Worm (Caenorhabditis elegans) whole organism, young adult: ENCODE results near the gene W02B3.3.

Experiments
- C17E4.6 ChIP-seq: fragments of 200-800 bp; sonication (Bioruptor generic); IDR thresholded peaks from 2 replicates; pipeline ENCODE4 v1.3.6; 2022; ENCODE audit warnings: missing genetic modification reagents, missing genetic modification characterization, missing compliant biosample characterization
- F10E7.11 ChIP-seq: sonication (generic microtip); optimal IDR thresholded peaks from 2 replicates; lab custom pipeline; 2017; ENCODE audit warnings: mild to moderate bottlenecking, missing genetic modification characterization, moderate library complexity, missing compliant biosample characterization
- F22D6.2 ChIP-seq: sonication (generic microtip); optimal IDR thresholded peaks from 2 replicates; lab custom pipeline; 2016; ENCODE audit warnings: mild to moderate bottlenecking, missing genetic modification characterization, missing compliant biosample characterization
- F23B12.7 ChIP-seq: sonication (generic microtip); optimal IDR thresholded peaks from 2 replicates; lab custom pipeline; 2017; ENCODE audit warnings: missing genetic modification characterization, mild to moderate bottlenecking, missing compliant biosample characterization, antibody characterized with exemption, moderate library complexity; ENCODE audit not compliant: insufficient read depth
- F33H1.4 ChIP-seq: fragments of 200-800 bp; sonication (Bioruptor generic); IDR thresholded peaks from 2 replicates; pipeline ENCODE4 v1.3.6; 2022; ENCODE audit warnings: missing genetic modification reagents, missing genetic modification characterization, missing compliant biosample characterization
- F39B2.1 ChIP-seq: fragments of 200-800 bp; sonication (Bioruptor generic); IDR thresholded peaks from 2 replicates; pipeline ENCODE4 v1.3.6; 2022; ENCODE audit warnings: missing genetic modification reagents, missing genetic modification characterization, missing compliant biosample characterization
- F57A8.1 ChIP-seq: fragments of 200-800 bp; sonication (Bioruptor generic); optimal IDR thresholded peaks from 2 replicates; lab custom pipeline; 2018; ENCODE audit warnings: mild to moderate bottlenecking, missing genetic modification characterization, moderate library complexity, missing compliant biosample characterization
- K12H6.12 ChIP-seq: fragments of 200-800 bp; sonication (Bioruptor generic); optimal IDR thresholded peaks from 2 replicates; lab custom pipeline; 2018; ENCODE audit warnings: mild to moderate bottlenecking, missing genetic modification characterization, missing compliant biosample characterization
- T07F8.4 ChIP-seq: sonication (generic microtip); optimal IDR thresholded peaks from 2 replicates; lab custom pipeline; 2016; ENCODE audit warnings: mild to moderate bottlenecking, missing genetic modification characterization, moderate library complexity, missing compliant biosample characterization
- T26A5.8 ChIP-seq: sonication (generic microtip); optimal IDR thresholded peaks from 2 replicates; lab custom pipeline; 2016; ENCODE audit warnings: missing genetic modification characterization, missing compliant biosample characterization
- Y53G8AR.9 ChIP-seq: fragments of 200-800 bp; sonication (Bioruptor generic); conservative IDR thresholded peaks from 2 replicates; pipeline ENCODE4 v1.3.6; 2022; ENCODE audit warnings: missing genetic modification reagents, missing genetic modification characterization, missing compliant biosample characterization
- Y67H2A.10 ChIP-seq: fragments of 200-800 bp; sonication (Bioruptor generic); conservative IDR thresholded peaks from 2 replicates; pipeline ENCODE4 v1.3.6; 2022; ENCODE audit warnings: missing genetic modification reagents, missing genetic modification characterization, missing compliant biosample characterization
- ZK185.1 ChIP-seq: sonication (generic microtip); optimal IDR thresholded peaks from 2 replicates; lab custom pipeline; 2016; ENCODE audit warnings: mild to moderate bottlenecking, missing genetic modification characterization, missing compliant biosample characterization; ENCODE audit not compliant: poor library complexity, severe bottlenecking
- ama-1 ChIP-seq, 3 experiments: fragments of 150-350 bp in 1 of 3; sonication (generic microtip) in 2 of 3; optimal IDR thresholded peaks; 2 replicates each; lab custom pipeline; 2014 to 2018; ENCODE audit warnings: missing biosample characterization in 2 of 3, missing genetic modification characterization in 2 of 3, missing genetic modification reagents in 2 of 3
- atf-7 ChIP-seq: sonication (generic microtip); optimal IDR thresholded peaks from 2 replicates; lab custom pipeline; 2017; ENCODE audit warnings: mild to moderate bottlenecking, missing genetic modification characterization, missing compliant biosample characterization
- athp-1 ChIP-seq: sonication (generic microtip); optimal IDR thresholded peaks from 2 replicates; lab custom pipeline; 2017; ENCODE audit warnings: mild to moderate bottlenecking, missing genetic modification characterization, missing compliant biosample characterization
- bed-2 ChIP-seq: fragments of 200-800 bp; sonication (Bioruptor generic); IDR thresholded peaks from 2 replicates; pipeline ENCODE4 v1.3.6; 2022; ENCODE audit warnings: missing genetic modification reagents, missing genetic modification characterization, missing compliant biosample characterization
- ccch-3 ChIP-seq: fragments of 200-800 bp; sonication (Bioruptor generic); optimal IDR thresholded peaks from 2 replicates; lab custom pipeline; 2018; ENCODE audit warnings: mild to moderate bottlenecking, missing genetic modification characterization, missing compliant biosample characterization
- cebp-1 ChIP-seq, 2 experiments: fragments of 200-800 bp in 1 of 2; sonication (Bioruptor generic) in 1 of 2; sonication (generic microtip) in 1 of 2; IDR thresholded peaks in 1 of 2; optimal IDR thresholded peaks in 1 of 2; 2 replicates each; pipeline versions ENCODE4 v1.3.6 to Lab custom; 2017 to 2022; ENCODE audit warnings: missing compliant biosample characterization in 2 of 2, missing genetic modification characterization in 2 of 2, mild to moderate bottlenecking in 1 of 2, missing genetic modification reagents in 1 of 2, moderate library complexity in 1 of 2
- ceh-58 ChIP-seq: fragments of 200-800 bp; sonication (Bioruptor generic); IDR thresholded peaks from 2 replicates; pipeline ENCODE4 v1.3.6; 2022; ENCODE audit warnings: missing genetic modification characterization, missing compliant biosample characterization
- ceh-91 ChIP-seq: fragments of 200-800 bp; sonication (Bioruptor generic); IDR thresholded peaks from 2 replicates; pipeline ENCODE4 v1.3.6; 2022; ENCODE audit warnings: missing genetic modification reagents, missing genetic modification characterization, missing compliant biosample characterization
- die-1 ChIP-seq: sonication (generic microtip); optimal IDR thresholded peaks from 2 replicates; lab custom pipeline; 2016; ENCODE audit warnings: missing genotype, mild to moderate bottlenecking, missing genetic modification characterization, missing compliant biosample characterization
- egrh-3 ChIP-seq: fragments of 200-800 bp; sonication (Bioruptor generic); IDR thresholded peaks from 2 replicates; pipeline ENCODE4 v1.3.6; 2022; ENCODE audit warnings: missing genetic modification reagents, missing genetic modification characterization, missing compliant biosample characterization
- ets-4 ChIP-seq: fragments of 200-800 bp; sonication (Bioruptor generic); optimal IDR thresholded peaks from 2 replicates; lab custom pipeline; 2018; ENCODE audit warnings: mild to moderate bottlenecking, missing genetic modification characterization, missing compliant biosample characterization
- gei-17 ChIP-seq: fragments of 200-800 bp; sonication (Bioruptor generic); optimal IDR thresholded peaks from 2 replicates; lab custom pipeline; 2018; ENCODE audit warnings: mild to moderate bottlenecking, missing genetic modification characterization, missing compliant biosample characterization
- hlh-12 ChIP-seq: sonication (generic microtip); optimal IDR thresholded peaks from 2 replicates; lab custom pipeline; 2016; ENCODE audit warnings: missing genetic modification characterization, missing compliant biosample characterization
- hmg-1.2 ChIP-seq: fragments of 200-800 bp; sonication (Bioruptor generic); IDR thresholded peaks from 2 replicates; pipeline ENCODE4 v1.3.6; 2022; ENCODE audit warnings: missing genetic modification reagents, missing genetic modification characterization, missing compliant biosample characterization
- hmg-20 ChIP-seq: fragments of 200-800 bp; sonication (Bioruptor generic); IDR thresholded peaks from 2 replicates; pipeline ENCODE4 v1.3.6; 2022; ENCODE audit warnings: missing genetic modification reagents, missing genetic modification characterization, missing compliant biosample characterization
- hrde-1 ChIP-seq: sonication (generic microtip); optimal IDR thresholded peaks from 2 replicates; lab custom pipeline; 2016; ENCODE audit warnings: missing genetic modification characterization, mild to moderate bottlenecking, missing compliant biosample characterization, moderate library complexity, missing genotype, missing genetic modification reagents, borderline replicate concordance
- lag-1 ChIP-seq: fragments of 200-800 bp; sonication (Bioruptor generic); IDR thresholded peaks from 2 replicates; pipeline ENCODE4 v1.3.6; 2022; ENCODE audit warnings: missing genetic modification reagents, missing genetic modification characterization, missing compliant biosample characterization
- let-526 ChIP-seq: fragments of 200-800 bp; sonication (Bioruptor generic); IDR thresholded peaks from 2 replicates; pipeline ENCODE4 v1.3.6; 2022; ENCODE audit warnings: missing genetic modification reagents, missing genetic modification characterization, missing compliant biosample characterization
- let-607 ChIP-seq, 2 experiments: fragments of 200-800 bp in 1 of 2; sonication (Bioruptor generic) in 1 of 2; sonication (generic microtip) in 1 of 2; optimal IDR thresholded peaks; 2 replicates each; lab custom pipeline; 2016 to 2018; ENCODE audit warnings: mild to moderate bottlenecking in 2 of 2, missing compliant biosample characterization in 2 of 2, missing genetic modification characterization in 2 of 2, moderate library complexity in 2 of 2, missing genotype in 1 of 2
- lin-35 ChIP-seq, 3 experiments: fragments of 150-350 bp in 2 of 3; sonication (generic microtip) in 1 of 3; optimal IDR thresholded peaks; 2 replicates each; lab custom pipeline; 2014 to 2018; ENCODE audit warnings: missing biosample characterization in 3 of 3, missing genetic modification characterization in 3 of 3, missing genetic modification reagents in 3 of 3
- lir-1 ChIP-seq: fragments of 200-800 bp; sonication (Bioruptor generic); conservative IDR thresholded peaks from 2 replicates; pipeline ENCODE4 v1.3.6; 2022; ENCODE audit warnings: missing genetic modification reagents, missing genetic modification characterization, missing compliant biosample characterization
- lsy-27 ChIP-seq: sonication (generic microtip); optimal IDR thresholded peaks from 2 replicates; lab custom pipeline; 2017; ENCODE audit warnings: missing genetic modification characterization, mild to moderate bottlenecking, missing compliant biosample characterization, antibody characterized with exemption, missing genotype, borderline replicate concordance; ENCODE audit not compliant: insufficient read depth
- madf-6 ChIP-seq: fragments of 200-800 bp; sonication (Bioruptor generic); IDR thresholded peaks from 2 replicates; pipeline ENCODE4 v1.3.6; 2022; ENCODE audit warnings: missing genetic modification reagents, missing genetic modification characterization, missing compliant biosample characterization
- nfya-1 ChIP-seq: sonication (generic microtip); optimal IDR thresholded peaks from 2 replicates; lab custom pipeline; 2017; ENCODE audit warnings: antibody characterized with exemption, missing compliant biosample characterization, missing genetic modification characterization, borderline replicate concordance; ENCODE audit not compliant: insufficient read depth
- nhr-179 ChIP-seq: sonication (generic microtip); optimal IDR thresholded peaks from 2 replicates; lab custom pipeline; 2016; ENCODE audit warnings: mild to moderate bottlenecking, missing genetic modification characterization, missing compliant biosample characterization
- nhr-80 ChIP-seq: sonication (generic microtip); optimal IDR thresholded peaks from 2 replicates; lab custom pipeline; 2016; ENCODE audit warnings: missing genetic modification characterization, missing compliant biosample characterization
- nhr-90 ChIP-seq: sonication (generic microtip); optimal IDR thresholded peaks from 2 replicates; lab custom pipeline; 2016; ENCODE audit warnings: missing genotype, mild to moderate bottlenecking, missing genetic modification characterization, missing compliant biosample characterization
- rpc-1 ChIP-seq, 2 experiments: fragments of 150-350 bp in 1 of 2; sonication (generic microtip) in 1 of 2; optimal IDR thresholded peaks; 2 replicates each; lab custom pipeline; 2014 to 2018; ENCODE audit warnings: missing biosample characterization in 1 of 2, missing genetic modification characterization in 1 of 2, missing genetic modification reagents in 1 of 2, missing genotype in 1 of 2
- somi-1 ChIP-seq: fragments of 200-800 bp; sonication (Bioruptor generic); optimal IDR thresholded peaks from 2 replicates; lab custom pipeline; 2018; ENCODE audit warnings: mild to moderate bottlenecking, missing genetic modification characterization, missing compliant biosample characterization
- unc-130 ChIP-seq: sonication (generic microtip); optimal IDR thresholded peaks from 2 replicates; lab custom pipeline; 2016; ENCODE audit warnings: missing genetic modification reagents, missing genetic modification characterization, missing compliant biosample characterization
- zim-3 ChIP-seq: sonication (generic microtip); optimal IDR thresholded peaks from 2 replicates; lab custom pipeline; 2017; ENCODE audit warnings: mild to moderate bottlenecking, missing genetic modification characterization, moderate library complexity, missing compliant biosample characterization
- ztf-25 ChIP-seq: fragments of 200-800 bp; sonication (Bioruptor generic); IDR thresholded peaks from 2 replicates; pipeline ENCODE4 v1.3.6; 2022; ENCODE audit warnings: missing genetic modification reagents, missing genetic modification characterization, missing compliant biosample characterization
- ztf-26 ChIP-seq: sonication (generic microtip); optimal IDR thresholded peaks from 2 replicates; lab custom pipeline; 2017; ENCODE audit warnings: missing genetic modification characterization, missing compliant biosample characterization

Gene W02B3.3

DNA sequence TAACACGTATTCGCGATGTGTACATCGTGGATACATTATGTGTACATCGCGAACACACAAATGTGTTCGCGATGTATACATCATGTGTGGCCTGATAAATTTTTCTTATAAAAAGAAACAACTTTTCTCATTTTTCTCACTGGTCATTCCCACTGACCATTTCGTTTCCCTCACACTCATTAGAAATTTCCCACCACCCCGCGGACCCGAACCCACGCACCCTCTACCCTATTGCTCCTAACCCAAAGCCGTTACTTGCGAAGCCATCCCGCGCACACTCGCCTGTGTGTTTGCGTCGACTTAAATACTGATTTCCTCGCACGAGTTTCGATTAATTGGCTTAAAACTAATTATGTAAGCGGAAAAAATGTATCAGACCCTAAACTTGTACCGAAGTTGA, 30.6 kb upstream of the W02B3.3 start (continued):
- TF ChIP-seq ama-1 (optimal IDR thresholded peaks at IDR 0.05; lab: Kevin White, UChicago), result no peak
- TF ChIP-seq ama-1 (GFP tag; optimal IDR thresholded peaks at IDR 0.05; lab: Kevin White, UChicago), result peak; percentile 40 to 43
- no peak for TF ChIP-seq ccch-3 (GFP tag; lab: Kevin White, UChicago)
- no peak for TF ChIP-seq nfya-1 (tag; lab: Kevin White, UChicago)
- TF ChIP-seq C17E4.6, result no peak
- TF ChIP-seq ceh-91 (GFP tag; lab: Robert Waterston, UW), result 0 out of 2 replicates have a peak, but pooled peaks have one; percentile 27
- no peak for TF ChIP-seq lag-1 (GFP tag; lab: Robert Waterston, UW)
- peak; percentile 82 for TF ChIP-seq T07F8.4 (tag; lab: Kevin White, UChicago)
- peak; percentile 17 for TF ChIP-seq zim-3 (tag; lab: Kevin White, UChicago)
- TF ChIP-seq nhr-179 (tag; lab: Kevin White, UChicago), result peak; percentile 1
- peak in 1 of 2 experiments; percentile 28 for TF ChIP-seq let-607 (tag; optimal IDR thresholded peaks at IDR 0.05; lab: Kevin White, UChicago)
- peak; percentile 82 for TF ChIP-seq die-1 (tag; lab: Kevin White, UChicago)
- peak; percentile 13 for TF ChIP-seq T26A5.8 (tag; lab: Kevin White, UChicago)
- TF ChIP-seq Y53G8AR.9 (GFP tag; lab: Robert Waterston, UW), result 0 out of 2 replicates have a peak, but pooled peaks have one; percentile 69
- TF ChIP-seq athp-1 (tag; lab: Kevin White, UChicago), result peak; percentile 56
- TF ChIP-seq F23B12.7 (tag; lab: Kevin White, UChicago), result peak; percentile 2
- peak; percentile 73 for TF ChIP-seq rpc-1 (optimal IDR thresholded peaks at IDR 0.05; lab: Kevin White, UChicago)
- TF ChIP-seq rpc-1 (tag; optimal IDR thresholded peaks at IDR 0.05; lab: Kevin White, UChicago), result peak; percentile 92
- peak; percentile 20 for TF ChIP-seq ztf-26 (tag; lab: Kevin White, UChicago)
- TF ChIP-seq ceh-58 (GFP tag; lab: Robert Waterston, UW), result 0 out of 2 replicates have a peak, but pooled peaks have one; percentile 79
- no peak for TF ChIP-seq F22D6.2 (tag; lab: Kevin White, UChicago)
- TF ChIP-seq bed-2 (GFP tag; lab: Robert Waterston, UW), result no peak
- peak; percentile 28; the same call in 1 of the 2 replicates for TF ChIP-seq F33H1.4
- no peak for TF ChIP-seq cebp-1 (GFP tag; IDR thresholded peaks at IDR 0.05; lab: Robert Waterston, UW)
- TF ChIP-seq cebp-1 (tag; optimal IDR thresholded peaks at IDR 0.05; lab: Kevin White, UChicago), result peak; percentile 49
- peak; percentile 45 for TF ChIP-seq hrde-1 (tag; lab: Kevin White, UChicago)
- TF ChIP-seq somi-1, result peak; percentile 53
- TF ChIP-seq egrh-3, result no peak
- TF ChIP-seq gei-17 (GFP tag; lab: Kevin White, UChicago), result no peak
- TF ChIP-seq lsy-27 (tag; lab: Kevin White, UChicago), result no peak
- TF ChIP-seq nhr-80 (tag; lab: Kevin White, UChicago), result peak; percentile 54
- TF ChIP-seq ets-4, result no peak
- peak; percentile 21 for TF ChIP-seq F57A8.1 (GFP tag; lab: Kevin White, UChicago)
- no peak for TF ChIP-seq lin-35 (GFP tag; optimal IDR thresholded peaks at IDR 0.05; lab: Kevin White, UChicago)
- TF ChIP-seq ZK185.1 (tag; lab: Kevin White, UChicago), result no peak
- TF ChIP-seq hmg-1.2 (GFP tag; lab: Robert Waterston, UW), result peak; percentile 42; the same call in 1 of the 2 replicates
- no peak for TF ChIP-seq atf-7
- no peak for TF ChIP-seq let-526
- no peak for TF ChIP-seq F10E7.11 (tag; lab: Kevin White, UChicago)
- no peak for TF ChIP-seq Y67H2A.10 (GFP tag; lab: Robert Waterston, UW)
- TF ChIP-seq F39B2.1 (GFP tag; lab: Robert Waterston, UW), result 0 out of 2 replicates have a peak, but pooled peaks have one; percentile 59
- peak; percentile 60 for TF ChIP-seq madf-6 (GFP tag; lab: Robert Waterston, UW)
- TF ChIP-seq K12H6.12 (tag; lab: Kevin White, UChicago), result no peak
- no peak for TF ChIP-seq hlh-12 (tag; lab: Kevin White, UChicago)
- peak; percentile 58; the same call in 1 of the 2 replicates for TF ChIP-seq ztf-25 (GFP tag; lab: Robert Waterston, UW)
- peak; percentile 27 for TF ChIP-seq unc-130
- TF ChIP-seq lir-1 (GFP tag; lab: Robert Waterston, UW), result no peak; the same call in 1 of the 2 replicates
- TF ChIP-seq hmg-20, result no peak
- peak; percentile 81 for TF ChIP-seq nhr-90 (tag; lab: Kevin White, UChicago)
